Worm (Caenorhabditis elegans) whole organism, L1 larva: ENCODE measurements around the gene C18E9.2.

Experiments
- C34B4.2 ChIP-seq: sonication (generic microtip); optimal IDR thresholded peaks from 2 replicates; lab custom pipeline; 2017; ENCODE audit warnings: mild to moderate bottlenecking, missing genetic modification characterization, missing compliant biosample characterization
- aha-1 ChIP-seq: fragments of 150-350 bp; optimal IDR thresholded peaks from 2 replicates; lab custom pipeline; 2014; ENCODE audit warnings: missing biosample characterization, missing genetic modification characterization
- alr-1 ChIP-seq: fragments of 200-800 bp; sonication (Bioruptor generic); optimal IDR thresholded peaks from 2 replicates; lab custom pipeline; 2018; ENCODE audit warnings: borderline replicate concordance, mild to moderate bottlenecking, missing genetic modification characterization, missing compliant biosample characterization
- ama-1 ChIP-seq: fragments of 150-350 bp; optimal IDR thresholded peaks from 2 replicates; lab custom pipeline; 2014
- blmp-1 ChIP-seq: fragments of 150-350 bp; optimal IDR thresholded peaks from 2 replicates; lab custom pipeline; 2014; ENCODE audit warnings: missing biosample characterization, missing genetic modification characterization
- ceh-8 ChIP-seq: fragments of 200-800 bp; sonication (Bioruptor generic); optimal IDR thresholded peaks from 2 replicates; lab custom pipeline; 2018; ENCODE audit warnings: mild to moderate bottlenecking, missing genetic modification characterization, moderate library complexity, missing compliant biosample characterization
- ceh-82 ChIP-seq, 3 experiments: fragments of 150-350 bp in 1 of 3; sonication (generic microtip) in 2 of 3; optimal IDR thresholded peaks; 2 replicates each; lab custom pipeline; 2014 to 2017; ENCODE audit warnings: missing biosample characterization in 3 of 3, missing genetic modification characterization in 3 of 3
- ces-1 ChIP-seq: fragments of 150-350 bp; optimal IDR thresholded peaks from 2 replicates; lab custom pipeline; 2014; ENCODE audit warnings: missing biosample characterization, missing genetic modification reagents, missing genetic modification characterization
- dpl-1 ChIP-seq, 3 experiments: fragments of 150-350 bp in 2 of 3; sonication (generic microtip) in 1 of 3; optimal IDR thresholded peaks; 2 replicates each; lab custom pipeline; 2014 to 2017; ENCODE audit warnings: missing biosample characterization in 3 of 3, missing genetic modification characterization in 3 of 3, missing genetic modification reagents in 3 of 3
- dsc-1 ChIP-seq: sonication (generic microtip); optimal IDR thresholded peaks from 2 replicates; lab custom pipeline; 2016; ENCODE audit warnings: mild to moderate bottlenecking, missing genetic modification characterization, missing compliant biosample characterization
- efl-1 ChIP-seq, 4 experiments: fragments of 150-350 bp; optimal IDR thresholded peaks in 3 of 4; peaks in 1 of 4; 1 replicate in 1 of 4; 2 replicates in 3 of 4; lab custom pipeline; 2014; ENCODE audit warnings: missing biosample characterization in 2 of 4, missing genetic modification characterization in 2 of 4, missing genetic modification reagents in 2 of 4
- egl-13 ChIP-seq: sonication (generic microtip); optimal IDR thresholded peaks from 2 replicates; lab custom pipeline; 2016; ENCODE audit warnings: missing genotype, missing genetic modification reagents, missing genetic modification characterization, missing compliant biosample characterization
- egl-27 ChIP-seq, 2 experiments: fragments of 150-350 bp in 1 of 2; sonication (generic microtip); optimal IDR thresholded peaks; 3 replicates each; lab custom pipeline; 2017 to 2018; ENCODE audit warnings: missing biosample characterization in 2 of 2, missing genetic modification characterization in 2 of 2, missing genetic modification reagents in 2 of 2
- elt-3 ChIP-seq, 6 experiments: fragments of 150-350 bp in 1 of 6; sonication (generic microtip); optimal IDR thresholded peaks; 2 replicates each; lab custom pipeline; 2017 to 2018; ENCODE audit warnings: missing biosample characterization in 6 of 6, missing genetic modification characterization in 6 of 6, inconsistent platforms in 1 of 6
- fkh-4 ChIP-seq: sonication (generic microtip); optimal IDR thresholded peaks from 2 replicates; lab custom pipeline; 2016; ENCODE audit warnings: missing compliant biosample characterization, missing genetic modification characterization, borderline replicate concordance
- fkh-8 ChIP-seq: sonication (generic microtip); optimal IDR thresholded peaks from 2 replicates; lab custom pipeline; 2016; ENCODE audit warnings: mild to moderate bottlenecking, missing genetic modification characterization, missing compliant biosample characterization
- fos-1 ChIP-seq: fragments of 150-350 bp; optimal IDR thresholded peaks from 2 replicates; lab custom pipeline; 2014; ENCODE audit warnings: missing biosample characterization, missing genetic modification characterization
- grh-1 ChIP-seq: fragments of 200-800 bp; sonication (Bioruptor generic); IDR thresholded peaks from 2 replicates; pipeline ENCODE4 v1.3.6; 2022; ENCODE audit warnings: missing genetic modification reagents, missing genetic modification characterization, missing compliant biosample characterization
- irx-1 ChIP-seq: sonication (generic microtip); optimal IDR thresholded peaks from 2 replicates; lab custom pipeline; 2016; ENCODE audit warnings: missing genetic modification characterization, missing compliant biosample characterization
- isw-1 ChIP-seq: fragments of 200-800 bp; sonication (Bioruptor generic); IDR thresholded peaks from 2 replicates; pipeline ENCODE4 v1.3.6; 2022; ENCODE audit warnings: missing genetic modification characterization, missing compliant biosample characterization
- lin-13 ChIP-seq: fragments of 150-350 bp; optimal IDR thresholded peaks from 2 replicates; lab custom pipeline; 2014; ENCODE audit warnings: missing biosample characterization, missing genetic modification reagents, missing genetic modification characterization
- lin-14 ChIP-seq: fragments of 200-800 bp; sonication (Bioruptor generic); optimal IDR thresholded peaks from 2 replicates; lab custom pipeline; 2018; ENCODE audit warnings: mild to moderate bottlenecking, missing genetic modification characterization, moderate library complexity, missing compliant biosample characterization
- lin-15B ChIP-seq: fragments of 150-350 bp; sonication (generic microtip); optimal IDR thresholded peaks from 3 replicates; lab custom pipeline; 2014; ENCODE audit warnings: missing biosample characterization, missing genetic modification characterization
- lir-3 ChIP-seq: sonication (generic microtip); optimal IDR thresholded peaks from 2 replicates; lab custom pipeline; 2016; ENCODE audit warnings: mild to moderate bottlenecking, missing genetic modification characterization, moderate library complexity, missing compliant biosample characterization; ENCODE audit not compliant: poor library complexity
- lsy-2 ChIP-seq, 2 experiments: fragments of 150-350 bp; optimal IDR thresholded peaks; 2 replicates each; lab custom pipeline; 2014; ENCODE audit warnings: missing biosample characterization in 2 of 2, missing genetic modification characterization in 2 of 2
- mdl-1 ChIP-seq, 2 experiments: fragments of 150-350 bp; optimal IDR thresholded peaks; 2 replicates each; lab custom pipeline; 2014 to 2017; ENCODE audit warnings: missing biosample characterization in 2 of 2, missing genetic modification characterization in 2 of 2, inconsistent platforms in 1 of 2
- nhr-11 ChIP-seq: fragments of 150-350 bp; optimal IDR thresholded peaks from 2 replicates; lab custom pipeline; 2014; ENCODE audit warnings: missing biosample characterization, missing genetic modification characterization
- nhr-12 ChIP-seq: sonication (generic microtip); optimal IDR thresholded peaks from 2 replicates; lab custom pipeline; 2017; ENCODE audit warnings: missing biosample characterization, missing genetic modification characterization
- nhr-20 ChIP-seq: sonication (generic microtip); optimal IDR thresholded peaks from 2 replicates; lab custom pipeline; 2016; ENCODE audit warnings: mild to moderate bottlenecking, missing genetic modification characterization, missing compliant biosample characterization
- nhr-47 ChIP-seq: sonication (generic microtip); optimal IDR thresholded peaks from 2 replicates; lab custom pipeline; 2016; ENCODE audit warnings: mild to moderate bottlenecking, missing genetic modification characterization, moderate library complexity, missing compliant biosample characterization
- nhr-71 ChIP-seq: sonication (generic microtip); optimal IDR thresholded peaks from 2 replicates; lab custom pipeline; 2016; ENCODE audit warnings: mild to moderate bottlenecking, missing genetic modification characterization, moderate library complexity, missing compliant biosample characterization
- nhr-77 ChIP-seq: fragments of 150-350 bp; optimal IDR thresholded peaks from 2 replicates; lab custom pipeline; 2014; ENCODE audit warnings: missing biosample characterization, missing genetic modification characterization
- nhr-84 ChIP-seq: sonication (generic microtip); optimal IDR thresholded peaks from 2 replicates; lab custom pipeline; 2017; ENCODE audit warnings: missing biosample characterization, missing genetic modification characterization
- nhr-85 ChIP-seq: sonication (generic microtip); peaks from one replicate; lab custom pipeline; 2016; ENCODE audit warnings: missing genetic modification characterization, inconsistent platforms, missing compliant biosample characterization
- nhr-90 ChIP-seq: sonication (generic microtip); optimal IDR thresholded peaks from 2 replicates; lab custom pipeline; 2016; ENCODE audit warnings: mild to moderate bottlenecking, missing genetic modification characterization, missing compliant biosample characterization; ENCODE audit not compliant: poor library complexity
- pax-3 ChIP-seq: fragments of 200-800 bp; sonication (Bioruptor generic); optimal IDR thresholded peaks from 2 replicates; lab custom pipeline; 2018; ENCODE audit warnings: mild to moderate bottlenecking, missing genetic modification characterization, moderate library complexity, missing compliant biosample characterization
- skn-1 ChIP-seq: fragments of 150-350 bp; optimal IDR thresholded peaks from 2 replicates; lab custom pipeline; 2014; ENCODE audit warnings: missing biosample characterization, missing genetic modification characterization
- sptf-1 ChIP-seq: fragments of 150-350 bp; optimal IDR thresholded peaks from 2 replicates; lab custom pipeline; 2014; ENCODE audit warnings: missing biosample characterization, missing genetic modification characterization
- swsn-7 ChIP-seq: sonication (generic microtip); optimal IDR thresholded peaks from 2 replicates; lab custom pipeline; 2016; ENCODE audit warnings: missing genetic modification characterization, missing compliant biosample characterization
- tbx-2 ChIP-seq: sonication (generic microtip); optimal IDR thresholded peaks from 2 replicates; lab custom pipeline; 2016; ENCODE audit warnings: missing genetic modification characterization, missing compliant biosample characterization
- unc-130 ChIP-seq: fragments of 150-350 bp; optimal IDR thresholded peaks from 2 replicates; lab custom pipeline; 2017; ENCODE audit warnings: missing biosample characterization, missing genetic modification characterization, inconsistent platforms
- unc-30 ChIP-seq: sonication (generic microtip); optimal IDR thresholded peaks from 2 replicates; lab custom pipeline; 2017; ENCODE audit warnings: missing biosample characterization, missing genetic modification characterization
- xbp-1 ChIP-seq: sonication (generic microtip); optimal IDR thresholded peaks from 2 replicates; lab custom pipeline; 2016; ENCODE audit warnings: missing genetic modification characterization, missing compliant biosample characterization
- zag-1 ChIP-seq: fragments of 150-350 bp; optimal IDR thresholded peaks from 2 replicates; lab custom pipeline; 2014; ENCODE audit warnings: missing biosample characterization, missing genetic modification characterization
- zip-4 ChIP-seq: fragments of 200-800 bp; sonication (Bioruptor generic); optimal IDR thresholded peaks from 2 replicates; lab custom pipeline; 2018; ENCODE audit warnings: mild to moderate bottlenecking, missing genetic modification characterization, moderate library complexity, missing compliant biosample characterization

The C18E9.2 gene

ce11 chrII:9010708-9011107 is 45.9 kb downstream of the C18E9.2 start:
- TF ChIP-seq irx-1 (no peak), fos-1 (tag; lab: Kevin White, UChicago) (no peak), isw-1 (GFP tag; lab: Robert Waterston, UW) (no peak), nhr-12 (tag; lab: Kevin White, UChicago) (no peak), lin-14 (peak; percentile 74), ceh-82 (tag; optimal IDR thresholded peaks at IDR 0.05; lab: Kevin White, UChicago) (peak in 1 of 3 experiments; percentile 12)

ce11 chrII:9013341-9013740 is 48.5 kb downstream of the C18E9.2 start:
- no peak for TF ChIP-seq sptf-1
- peak; percentile 10 for TF ChIP-seq tbx-2 (tag; lab: Kevin White, UChicago)
- TF ChIP-seq alr-1 = no peak
- TF ChIP-seq irx-1 = peak; percentile 1
- no peak for TF ChIP-seq ama-1 (lab: Kevin White, UChicago)
- TF ChIP-seq lir-3 (tag; lab: Kevin White, UChicago) = no peak
- no peak for TF ChIP-seq nhr-85
- no peak for TF ChIP-seq lin-13 (GFP tag; lab: Kevin White, UChicago)
- no peak for TF ChIP-seq ceh-8 (GFP tag; lab: Kevin White, UChicago)
- TF ChIP-seq dsc-1 (tag; lab: Kevin White, UChicago) = no peak
- peak; percentile 67 for TF ChIP-seq fkh-8 (tag; lab: Kevin White, UChicago)
- no peak for TF ChIP-seq blmp-1 (tag; lab: Kevin White, UChicago)
- TF ChIP-seq C34B4.2 (tag; lab: Kevin White, UChicago) = no peak
- peak; percentile 67 for TF ChIP-seq lin-14
- peak in 1 of 2 experiments; percentile 0 for TF ChIP-seq lsy-2 (tag; optimal IDR thresholded peaks at IDR 0.05; lab: Kevin White, UChicago)
- TF ChIP-seq nhr-47 = peak; percentile 19
- TF ChIP-seq grh-1 (GFP tag; lab: Robert Waterston, UW) = no peak
- TF ChIP-seq nhr-90 (tag; lab: Kevin White, UChicago) = no peak
- no peak for TF ChIP-seq isw-1 (GFP tag; lab: Robert Waterston, UW)
- TF ChIP-seq fos-1 (tag; lab: Kevin White, UChicago) = no peak
- peak; percentile 49 for TF ChIP-seq nhr-71
- no peak for TF ChIP-seq nhr-77 (tag; lab: Kevin White, UChicago)
- TF ChIP-seq lin-15B (tag; lab: Kevin White, UChicago) = no peak
- TF ChIP-seq skn-1 (tag; lab: Kevin White, UChicago) = no peak
- no peak for TF ChIP-seq aha-1 (tag; lab: Kevin White, UChicago)
- TF ChIP-seq pax-3 (tag; lab: Kevin White, UChicago) = no peak
- TF ChIP-seq zip-4 = no peak
- TF ChIP-seq unc-30 (tag; lab: Kevin White, UChicago) = no peak
- TF ChIP-seq nhr-84 (tag; lab: Kevin White, UChicago) = no peak
- TF ChIP-seq fkh-4 (tag; lab: Kevin White, UChicago) = no peak
- TF ChIP-seq unc-130 (tag; lab: Kevin White, UChicago) = no peak
- TF ChIP-seq egl-13 (tag; lab: Kevin White, UChicago) = peak; percentile 2
- TF ChIP-seq ceh-82 (tag; optimal IDR thresholded peaks at IDR 0.05; lab: Kevin White, UChicago) = no peak
- TF ChIP-seq nhr-20 (tag; lab: Kevin White, UChicago) = peak; percentile 14
- peak in 1 of 2 experiments; percentile 75 for TF ChIP-seq mdl-1 (tag; optimal IDR thresholded peaks at IDR 0.05; lab: Kevin White, UChicago)
- TF ChIP-seq zag-1 (tag; lab: Kevin White, UChicago) = no peak
- no peak for TF ChIP-seq efl-1 (optimal IDR thresholded peaks at IDR 0.05; lab: Kevin White, UChicago)
- TF ChIP-seq efl-1 (GFP tag; optimal IDR thresholded peaks at IDR 0.05 in 1 of 2; lab: Kevin White, UChicago) = peak in 1 of 2 experiments; percentile 93
- TF ChIP-seq swsn-7 = peak; percentile 16
- TF ChIP-seq elt-3 (tag; optimal IDR thresholded peaks at IDR 0.05; lab: Kevin White, UChicago) = no peak
- no peak for TF ChIP-seq egl-27 (tag; optimal IDR thresholded peaks at IDR 0.05; lab: Kevin White, UChicago)
- peak; percentile 30 for TF ChIP-seq xbp-1 (tag; lab: Kevin White, UChicago)
- no peak for TF ChIP-seq nhr-11 (tag; lab: Kevin White, UChicago)
- TF ChIP-seq dpl-1 (GFP tag; optimal IDR thresholded peaks at IDR 0.05; lab: Kevin White, UChicago) = no peak
- no peak for TF ChIP-seq ces-1 (GFP tag; lab: Kevin White, UChicago)
